Fruit fly (Drosophila melanogaster) whole organism, adult: ENCODE data around the gene CecA2.

Experiments used
- CG11617 ChIP-seq: fragments of 200-800 bp; sonication (Bioruptor generic); optimal IDR thresholded peaks from 2 replicates; lab custom pipeline; 2017; ENCODE audit warnings: mild to moderate bottlenecking, missing biosample characterization, missing genetic modification reagents, missing genetic modification characterization
- CG12768 ChIP-seq: fragments of 200-800 bp; sonication (Bioruptor generic); optimal IDR thresholded peaks from 2 replicates; lab custom pipeline; 2017; ENCODE audit warnings: missing biosample characterization, missing genetic modification characterization, mild to moderate bottlenecking, moderate library complexity, missing genetic modification reagents
- CG14711 ChIP-seq: fragments of 200-800 bp; sonication (Bioruptor generic); optimal IDR thresholded peaks from 2 replicates; lab custom pipeline; 2018; ENCODE audit warnings: missing biosample characterization, mild to moderate bottlenecking, missing genetic modification characterization, moderate library complexity
- CG1620 ChIP-seq: fragments of 200-800 bp; sonication (Bioruptor generic); optimal IDR thresholded peaks from 2 replicates; lab custom pipeline; 2016; ENCODE audit warnings: missing biosample characterization, missing genetic modification characterization
- CG33017 ChIP-seq: fragments of 200-800 bp; sonication (Bioruptor generic); optimal IDR thresholded peaks from 2 replicates; lab custom pipeline; 2018; ENCODE audit warnings: missing biosample characterization, mild to moderate bottlenecking, missing genetic modification characterization, moderate library complexity
- CG5204 ChIP-seq: fragments of 200-800 bp; sonication (Bioruptor generic); optimal IDR thresholded peaks from 2 replicates; lab custom pipeline; 2016; ENCODE audit warnings: missing biosample characterization, missing genetic modification characterization
- CG7045 ChIP-seq: fragments of 200-800 bp; sonication (Bioruptor generic); optimal IDR thresholded peaks from 2 replicates; lab custom pipeline; 2017; ENCODE audit warnings: missing biosample characterization, mild to moderate bottlenecking, missing genetic modification characterization
- CG7101 ChIP-seq: fragments of 200-800 bp; sonication (Bioruptor generic); optimal IDR thresholded peaks from 2 replicates; lab custom pipeline; 2018; ENCODE audit warnings: missing biosample characterization, mild to moderate bottlenecking, missing genetic modification characterization, moderate library complexity
- Clk ChIP-seq: fragments of 200-800 bp; sonication (Bioruptor generic); optimal IDR thresholded peaks from 2 replicates; lab custom pipeline; 2017; ENCODE audit warnings: missing biosample characterization, missing genetic modification characterization
- Crg-1 ChIP-seq: fragments of 200-800 bp; sonication (Bioruptor generic); optimal IDR thresholded peaks from 2 replicates; lab custom pipeline; 2016; ENCODE audit warnings: missing biosample characterization, missing genetic modification characterization
- Hr96 ChIP-seq: fragments of 200-800 bp; sonication (Bioruptor generic); optimal IDR thresholded peaks from 2 replicates; lab custom pipeline; 2016; ENCODE audit warnings: missing biosample characterization, missing genetic modification characterization
- Mnt ChIP-seq: fragments of 200-800 bp; sonication (Bioruptor generic); optimal IDR thresholded peaks from 2 replicates; lab custom pipeline; 2016; ENCODE audit warnings: missing biosample characterization, mild to moderate bottlenecking, missing genetic modification characterization
- bab1 ChIP-seq: fragments of 200-800 bp; sonication (Bioruptor generic); optimal IDR thresholded peaks from 3 replicates; lab custom pipeline; 2019; ENCODE audit warnings: missing biosample characterization, mild to moderate bottlenecking, missing genetic modification characterization, moderate library complexity
- cic ChIP-seq: fragments of 200-800 bp; sonication (Bioruptor generic); optimal IDR thresholded peaks from 2 replicates; lab custom pipeline; 2017; ENCODE audit warnings: missing biosample characterization, mild to moderate bottlenecking, missing genetic modification characterization, moderate library complexity
- cnc ChIP-seq, 2 experiments: fragments of >200 bp; optimal IDR thresholded peaks; 2 replicates each; lab custom pipeline; 2017
- kay ChIP-seq: fragments of 200-800 bp; sonication (Bioruptor generic); peaks from one replicate; lab custom pipeline; 2016; ENCODE audit warnings: missing biosample characterization, missing genetic modification characterization, borderline replicate concordance
- ovo ChIP-seq: fragments of 200-800 bp; sonication (Bioruptor generic); optimal IDR thresholded peaks from 2 replicates; lab custom pipeline; 2016; ENCODE audit warnings: missing biosample characterization, missing genetic modification characterization
- pad ChIP-seq: fragments of 200-800 bp; sonication (Bioruptor generic); optimal IDR thresholded peaks from 3 replicates; lab custom pipeline; 2017; ENCODE audit warnings: missing biosample characterization, missing genetic modification characterization, mild to moderate bottlenecking, moderate library complexity, missing genetic modification reagents
- tj ChIP-seq: fragments of 200-800 bp; sonication (Bioruptor generic); optimal IDR thresholded peaks from 3 replicates; lab custom pipeline; 2017; ENCODE audit warnings: missing biosample characterization, mild to moderate bottlenecking, missing genetic modification characterization, moderate library complexity
- toe ChIP-seq: fragments of 200-800 bp; sonication (Bioruptor generic); optimal IDR thresholded peaks from 2 replicates; lab custom pipeline; 2016; ENCODE audit warnings: missing biosample characterization, missing genetic modification characterization

The CecA2 gene

dm6 chr3R:30200091-30200698 lies 11.8 kb upstream of the CecA2 start:
- TF ChIP-seq CG12768 (no peak), Hr96 (GFP tag; lab: Kevin White, UChicago) (no peak), CG11617 (no peak), CG33017 (no peak), CG7045 (GFP tag; lab: Kevin White, UChicago) (no peak), pad (GFP tag; lab: Kevin White, UChicago) (no peak), ovo (GFP tag; lab: Kevin White, UChicago) (no peak), toe (no peak), cnc (optimal IDR thresholded peaks at IDR 0.05; lab: Kevin White, UChicago) (no peak), CG1620 (GFP tag; lab: Kevin White, UChicago) (no peak), cic (GFP tag; lab: Kevin White, UChicago) (peak; percentile 12), CG14711 (tag; lab: Kevin White, UChicago) (no peak), Clk (no peak), CG5204 (GFP tag; lab: Kevin White, UChicago) (no peak), kay (GFP tag; lab: Kevin White, UChicago) (peak; percentile 61)

dm6 chr3R:30201064-30201463 lies 10.9 kb upstream of the CecA2 start:
- TF ChIP-seq CG12768 (peak; percentile 4), kay (GFP tag; lab: Kevin White, UChicago) (no peak), CG1620 (GFP tag; lab: Kevin White, UChicago) (no peak), bab1 (GFP tag; lab: Kevin White, UChicago) (no peak), cnc (optimal IDR thresholded peaks at IDR 0.05; lab: Kevin White, UChicago) (no peak), ovo (GFP tag; lab: Kevin White, UChicago) (no peak), pad (GFP tag; lab: Kevin White, UChicago) (no peak), cic (GFP tag; lab: Kevin White, UChicago) (peak; percentile 39), CG11617 (no peak), CG14711 (tag; lab: Kevin White, UChicago) (no peak), toe (no peak), CG7101 (tag; lab: Kevin White, UChicago) (no peak), Mnt (GFP tag; lab: Kevin White, UChicago) (peak; percentile 29), tj (GFP tag; lab: Kevin White, UChicago) (peak; percentile 4), Crg-1 (GFP tag; lab: Kevin White, UChicago) (no peak)

dm6 chr3R:30202898-30203103 lies 9.2 kb upstream of the CecA2 start, which contains the start of gene CG9743:
Gene CG9743, minus strand, starts transcription at chr3R:30202998.
- TF ChIP-seq kay (GFP tag; lab: Kevin White, UChicago) (no peak), CG1620 (GFP tag; lab: Kevin White, UChicago) (no peak)

dm6 chr3R:30203104-30203986 lies 8.6 kb upstream of the CecA2 start:
- peak; percentile 57 for TF ChIP-seq tj (GFP tag; lab: Kevin White, UChicago)
- TF ChIP-seq cnc (optimal IDR thresholded peaks at IDR 0.05; lab: Kevin White, UChicago) = no peak
- TF ChIP-seq toe = peak; percentile 91
- TF ChIP-seq kay (GFP tag; lab: Kevin White, UChicago) = peak; percentile 45
- TF ChIP-seq CG14711 (tag; lab: Kevin White, UChicago) = peak; percentile 81
- TF ChIP-seq bab1 (GFP tag; lab: Kevin White, UChicago) = peak; percentile 76
- TF ChIP-seq CG11617 = peak; percentile 91
- TF ChIP-seq CG12768 = peak; percentile 89
- peak; percentile 94 for TF ChIP-seq Hr96 (GFP tag; lab: Kevin White, UChicago)
- TF ChIP-seq Mnt (GFP tag; lab: Kevin White, UChicago) = peak; percentile 71
- peak; percentile 82 for TF ChIP-seq CG33017
- TF ChIP-seq cic (GFP tag; lab: Kevin White, UChicago) = peak; percentile 69
- peak; percentile 84 for TF ChIP-seq Clk
- peak; percentile 50 for TF ChIP-seq CG1620 (GFP tag; lab: Kevin White, UChicago)
- TF ChIP-seq CG7101 (tag; lab: Kevin White, UChicago) = peak; percentile 85
- peak; percentile 66 for TF ChIP-seq pad (GFP tag; lab: Kevin White, UChicago)
- TF ChIP-seq CG5204 (GFP tag; lab: Kevin White, UChicago) = peak; percentile 87
- TF ChIP-seq ovo (GFP tag; lab: Kevin White, UChicago) = peak; percentile 34
- TF ChIP-seq CG7045 (GFP tag; lab: Kevin White, UChicago) = peak; percentile 90
- TF ChIP-seq Crg-1 (GFP tag; lab: Kevin White, UChicago) = peak; percentile 58

- TF ChIP-seq CG5204 (GFP tag; lab: Kevin White, UChicago) (no peak), Crg-1 (GFP tag; lab: Kevin White, UChicago) (no peak), CG11617 (no peak), CG7045 (GFP tag; lab: Kevin White, UChicago) (no peak), cic (GFP tag; lab: Kevin White, UChicago) (no peak), CG33017 (no peak), kay (GFP tag; lab: Kevin White, UChicago) (no peak), Hr96 (GFP tag; lab: Kevin White, UChicago) (no peak), CG14711 (tag; lab: Kevin White, UChicago) (no peak), cnc (optimal IDR thresholded peaks at IDR 0.05; lab: Kevin White, UChicago) (no peak), CG1620 (GFP tag; lab: Kevin White, UChicago) (no peak)
Measured at dm6 chr3R:30204004-30204603, 7.9 kb upstream of the CecA2 start.
